Worm (Caenorhabditis elegans) whole organism, L2 larva: ENCODE measurements around the gene F54B11.8.

Experiments
- F13H6.1 ChIP-seq: sonication (generic microtip); optimal IDR thresholded peaks from 2 replicates; lab custom pipeline; 2016; ENCODE audit warnings: missing genetic modification characterization, missing compliant biosample characterization
- aly-2 ChIP-seq: fragments of 150-350 bp; optimal IDR thresholded peaks from 2 replicates; lab custom pipeline; 2014; ENCODE audit warnings: missing biosample characterization, missing genetic modification characterization
- nhr-129 ChIP-seq: fragments of 150-350 bp; optimal IDR thresholded peaks from 2 replicates; lab custom pipeline; 2014; ENCODE audit warnings: missing biosample characterization, missing genetic modification characterization
- sma-9 ChIP-seq, 2 experiments: fragments of 150-350 bp in 1 of 2; sonication (generic microtip) in 1 of 2; optimal IDR thresholded peaks; 2 replicates each; lab custom pipeline; 2014 to 2016; ENCODE audit warnings: missing genetic modification characterization in 2 of 2, mild to moderate bottlenecking in 1 of 2, missing biosample characterization in 1 of 2, missing compliant biosample characterization in 1 of 2, missing genetic modification reagents in 1 of 2, moderate library complexity in 1 of 2

The F54B11.8 gene

DNA sequence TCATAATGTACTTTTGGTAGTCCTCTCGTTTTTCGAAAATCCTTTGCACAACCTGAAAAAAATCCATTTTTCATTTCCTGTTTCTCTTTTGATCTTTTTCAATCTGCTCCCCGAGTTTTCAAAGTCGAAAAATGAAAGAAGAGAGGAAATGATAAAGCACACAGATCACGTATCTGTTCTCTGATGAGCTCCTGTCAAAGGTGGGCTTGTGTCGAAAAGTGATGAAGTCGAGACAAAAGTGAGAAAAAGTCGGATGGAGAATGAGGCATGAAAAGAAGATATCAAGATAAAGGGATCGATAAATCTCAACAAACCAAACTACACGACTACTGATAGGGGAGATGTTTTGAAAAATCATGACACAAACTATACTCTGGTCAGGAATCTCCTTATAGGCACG lies 48.6 kb downstream of the F54B11.8 start:
- peak; percentile 61 for TF ChIP-seq nhr-129 (tag; lab: Kevin White, UChicago)
- no peak for TF ChIP-seq aly-2 (tag; lab: Kevin White, UChicago)
- peak; percentile 64 for TF ChIP-seq sma-9 (GFP tag; optimal IDR thresholded peaks at IDR 0.05; lab: Kevin White, UChicago)
- no peak for TF ChIP-seq sma-9 (tag; optimal IDR thresholded peaks at IDR 0.05; lab: Kevin White, UChicago)
- TF ChIP-seq F13H6.1, result peak; percentile 68
